Worm (Caenorhabditis elegans) whole organism, L4 larva: ENCODE results near the gene fzy-1.
A peak's percentile ranks its signal among the peaks of the same experiment; 100 is the strongest.

Experiments used
- F26F4.8 ChIP-seq: fragments of 200-800 bp; sonication (Bioruptor generic); conservative IDR thresholded peaks from 2 replicates; pipeline ENCODE4 v1.3.6; 2022; ENCODE audit warnings: missing genetic modification characterization, missing compliant biosample characterization
- T20F7.1 ChIP-seq: fragments of 200-800 bp; sonication (Bioruptor generic); optimal IDR thresholded peaks from 2 replicates; lab custom pipeline; 2018; ENCODE audit warnings: mild to moderate bottlenecking, missing genetic modification characterization, missing compliant biosample characterization
- Y48G9A.11 ChIP-seq: fragments of 200-800 bp; sonication (Bioruptor generic); IDR thresholded peaks from 2 replicates; pipeline ENCODE4 v1.3.6; 2022; ENCODE audit warnings: missing genetic modification reagents, missing genetic modification characterization, missing compliant biosample characterization
- ZK337.2 ChIP-seq: fragments of 200-800 bp; sonication (Bioruptor generic); IDR thresholded peaks from 2 replicates; pipeline ENCODE4 v1.3.6; 2022; ENCODE audit warnings: missing genetic modification reagents, missing genetic modification characterization, missing compliant biosample characterization
- aha-1 ChIP-seq: fragments of 150-350 bp; peaks from one replicate; lab custom pipeline; 2014; ENCODE audit warnings: missing biosample characterization, missing genetic modification characterization
- ama-1 ChIP-seq: fragments of 150-350 bp; optimal IDR thresholded peaks from 2 replicates; lab custom pipeline; 2014; ENCODE audit warnings: inconsistent platforms, mixed read lengths
- attf-4 ChIP-seq: sonication (generic microtip); optimal IDR thresholded peaks from 3 replicates; lab custom pipeline; 2017; ENCODE audit warnings: missing biosample characterization, missing genetic modification characterization
- ceh-32 ChIP-seq: sonication (generic microtip); optimal IDR thresholded peaks from 2 replicates; lab custom pipeline; 2016; ENCODE audit warnings: mild to moderate bottlenecking, missing genetic modification characterization, missing compliant biosample characterization; ENCODE audit not compliant: poor library complexity
- cey-2 ChIP-seq: sonication (generic microtip); optimal IDR thresholded peaks from 3 replicates; lab custom pipeline; 2017; ENCODE audit warnings: missing genetic modification characterization, mild to moderate bottlenecking, missing compliant biosample characterization, antibody characterized with exemption, borderline replicate concordance; ENCODE audit not compliant: insufficient read depth
- daf-19 ChIP-seq: fragments of 200-800 bp; sonication (Bioruptor generic); conservative IDR thresholded peaks from 2 replicates; pipeline ENCODE4 v1.3.6; 2022; ENCODE audit warnings: missing genetic modification characterization, missing compliant biosample characterization
- fkh-10 ChIP-seq: fragments of 150-350 bp; optimal IDR thresholded peaks from 2 replicates; lab custom pipeline; 2014; ENCODE audit warnings: missing biosample characterization, missing genetic modification reagents, missing genetic modification characterization
- hlh-11 ChIP-seq: fragments of 200-800 bp; sonication (Bioruptor generic); optimal IDR thresholded peaks from 2 replicates; lab custom pipeline; 2018; ENCODE audit warnings: mild to moderate bottlenecking, missing genetic modification characterization, missing compliant biosample characterization
- hlh-30 ChIP-seq: sonication (generic microtip); optimal IDR thresholded peaks from 2 replicates; lab custom pipeline; 2017; ENCODE audit warnings: antibody characterized with exemption, mild to moderate bottlenecking, missing genetic modification characterization, missing compliant biosample characterization; ENCODE audit not compliant: insufficient read depth
- hmg-1.1 ChIP-seq: fragments of 200-800 bp; sonication (Bioruptor generic); IDR thresholded peaks from 2 replicates; pipeline ENCODE4 v1.3.6; 2022; ENCODE audit warnings: missing genetic modification reagents, missing genetic modification characterization, missing compliant biosample characterization
- lin-1 ChIP-seq: fragments of 200-800 bp; sonication (Bioruptor generic); IDR thresholded peaks from 2 replicates; pipeline ENCODE4 v1.3.6; 2022; ENCODE audit warnings: missing genetic modification reagents, missing genetic modification characterization, missing compliant biosample characterization
- lin-38 ChIP-seq: fragments of 200-800 bp; sonication (Bioruptor generic); IDR thresholded peaks from 2 replicates; pipeline ENCODE4 v1.3.6; 2022; ENCODE audit warnings: missing genetic modification reagents, missing genetic modification characterization, missing compliant biosample characterization
- lir-3 ChIP-seq: sonication (generic microtip); optimal IDR thresholded peaks from 2 replicates; lab custom pipeline; 2016; ENCODE audit warnings: mild to moderate bottlenecking, missing genetic modification characterization, missing compliant biosample characterization
- lsy-2 ChIP-seq, 2 experiments: fragments of 150-350 bp in 1 of 2; sonication (generic microtip) in 1 of 2; optimal IDR thresholded peaks; 2 replicates each; lab custom pipeline; 2014 to 2017; ENCODE audit warnings: missing biosample characterization in 2 of 2, missing genetic modification characterization in 2 of 2
- madf-5 ChIP-seq, 2 experiments: fragments of 200-800 bp; sonication (Bioruptor generic); IDR thresholded peaks; 2 replicates each; pipeline ENCODE4 v1.3.6; 2022; ENCODE audit warnings: missing compliant biosample characterization in 2 of 2, missing genetic modification characterization in 2 of 2
- mdt-29 ChIP-seq: fragments of 200-800 bp; sonication (Bioruptor generic); IDR thresholded peaks from 2 replicates; pipeline ENCODE4 v1.3.6; 2022; ENCODE audit warnings: missing genetic modification reagents, missing genetic modification characterization, missing compliant biosample characterization
- mep-1 ChIP-seq: fragments of 150-350 bp; sonication (generic microtip); optimal IDR thresholded peaks from 3 replicates; lab custom pipeline; 2014; ENCODE audit warnings: missing biosample characterization, missing genetic modification characterization
- mes-2 ChIP-seq: sonication (generic microtip); optimal IDR thresholded peaks from 2 replicates; lab custom pipeline; 2016; ENCODE audit warnings: missing genotype, mild to moderate bottlenecking, missing genetic modification characterization, missing compliant biosample characterization; ENCODE audit not compliant: poor library complexity, severe bottlenecking
- nhr-102 ChIP-seq: sonication (generic microtip); optimal IDR thresholded peaks from 2 replicates; lab custom pipeline; 2016; ENCODE audit warnings: mild to moderate bottlenecking, missing genetic modification characterization, moderate library complexity, missing compliant biosample characterization
- nhr-11 ChIP-seq: fragments of 150-350 bp; optimal IDR thresholded peaks from 2 replicates; lab custom pipeline; 2014; ENCODE audit warnings: missing biosample characterization, missing genetic modification characterization
- nhr-111 ChIP-seq: fragments of 200-800 bp; sonication (Bioruptor generic); optimal IDR thresholded peaks from 2 replicates; lab custom pipeline; 2018; ENCODE audit warnings: mild to moderate bottlenecking, missing genetic modification characterization, missing compliant biosample characterization
- nhr-237 ChIP-seq: sonication (generic microtip); optimal IDR thresholded peaks from 2 replicates; lab custom pipeline; 2017; ENCODE audit warnings: missing biosample characterization, missing genetic modification characterization
- nhr-28 ChIP-seq: fragments of 150-350 bp; optimal IDR thresholded peaks from 2 replicates; lab custom pipeline; 2014; ENCODE audit warnings: missing biosample characterization, missing genetic modification characterization
- php-3 ChIP-seq: fragments of 200-800 bp; sonication (Bioruptor generic); IDR thresholded peaks from 2 replicates; pipeline ENCODE4 v1.3.6; 2022; ENCODE audit warnings: missing genetic modification reagents, missing genetic modification characterization, missing compliant biosample characterization
- snpc-1.2 ChIP-seq: fragments of 200-800 bp; sonication (Bioruptor generic); IDR thresholded peaks from 2 replicates; pipeline ENCODE4 v1.3.6; 2022; ENCODE audit warnings: missing genetic modification reagents, missing genetic modification characterization, missing compliant biosample characterization
- tra-1 ChIP-seq: fragments of 200-800 bp; sonication (Bioruptor generic); IDR thresholded peaks from 2 replicates; pipeline ENCODE4 v1.3.6; 2022; ENCODE audit warnings: missing genetic modification reagents, missing genetic modification characterization, missing compliant biosample characterization
- unc-39 ChIP-seq: sonication (generic microtip); optimal IDR thresholded peaks from 2 replicates; lab custom pipeline; 2017; ENCODE audit warnings: missing biosample characterization, missing genetic modification characterization
- unc-62 ChIP-seq, 3 experiments: fragments of 150-350 bp in 1 of 3; sonication (generic microtip); optimal IDR thresholded peaks in 2 of 3; peaks in 1 of 3; 1 replicate in 1 of 3; 2 replicates in 2 of 3; lab custom pipeline; 2014 to 2017; ENCODE audit warnings: missing biosample characterization in 3 of 3, missing genetic modification characterization in 3 of 3, missing genetic modification reagents in 3 of 3, missing genotype in 1 of 3
- vab-7 ChIP-seq: fragments of 200-800 bp; sonication (Bioruptor generic); IDR thresholded peaks from 2 replicates; pipeline ENCODE4 v1.3.6; 2022; ENCODE audit warnings: missing genetic modification reagents, missing genetic modification characterization, missing compliant biosample characterization
- zip-11 ChIP-seq: fragments of 200-800 bp; sonication (Bioruptor generic); IDR thresholded peaks from 2 replicates; pipeline ENCODE4 v1.3.6; 2022; ENCODE audit warnings: missing genetic modification characterization, missing compliant biosample characterization
- ztf-11 ChIP-seq: fragments of 150-350 bp; optimal IDR thresholded peaks from 2 replicates; lab custom pipeline; 2014; ENCODE audit warnings: missing biosample characterization, missing genetic modification characterization
- ztf-7 ChIP-seq: fragments of 150-350 bp; optimal IDR thresholded peaks from 2 replicates; lab custom pipeline; 2014; ENCODE audit warnings: missing biosample characterization, missing genetic modification characterization

fzy-1 gene

ce11 chrII:5460911-5461310 is 39.7 kb upstream of the fzy-1 start (continued):
- no peak for TF ChIP-seq Y48G9A.11
- no peak for TF ChIP-seq zip-11 (GFP tag; lab: Robert Waterston, UW)
- TF ChIP-seq tra-1 (GFP tag; lab: Robert Waterston, UW), result no peak
- no peak for TF ChIP-seq cey-2
- TF ChIP-seq nhr-237 (tag; lab: Kevin White, UChicago), result no peak
- TF ChIP-seq hlh-11 (tag; lab: Kevin White, UChicago), result peak; percentile 64
- TF ChIP-seq mes-2 (tag; lab: Kevin White, UChicago), result peak; percentile 45
- TF ChIP-seq ztf-7 (tag; lab: Kevin White, UChicago), result no peak
- no peak for TF ChIP-seq lir-3 (tag; lab: Kevin White, UChicago)
- no peak for TF ChIP-seq snpc-1.2 (GFP tag; lab: Robert Waterston, UW)
- no peak for TF ChIP-seq lin-1 (GFP tag; lab: Robert Waterston, UW)
- no peak for TF ChIP-seq attf-4 (tag; lab: Kevin White, UChicago)
- no peak for TF ChIP-seq ztf-11 (tag; lab: Kevin White, UChicago)
- no peak for TF ChIP-seq unc-39
- TF ChIP-seq madf-5 (GFP tag; IDR thresholded peaks at IDR 0.05; lab: Robert Waterston, UW), result no peak

ce11 chrII:5463692-5464300 is 36.8 kb upstream of the fzy-1 start:
- TF ChIP-seq nhr-11 (tag; lab: Kevin White, UChicago), result peak; percentile 21
- 0 out of 2 replicates have a peak, but pooled peaks have one; percentile 32 for TF ChIP-seq hmg-1.1 (GFP tag; lab: Robert Waterston, UW)
- no peak for TF ChIP-seq unc-39
- TF ChIP-seq nhr-28 (tag; lab: Kevin White, UChicago), result peak; percentile 48
- TF ChIP-seq unc-62 (GFP tag; optimal IDR thresholded peaks at IDR 0.05 in 1 of 2; lab: Kevin White, UChicago), result peak in 1 of 2 experiments; percentile 56
- no peak for TF ChIP-seq unc-62 (tag; optimal IDR thresholded peaks at IDR 0.05; lab: Kevin White, UChicago)
- TF ChIP-seq fkh-10 (GFP tag; lab: Kevin White, UChicago), result no peak
- TF ChIP-seq ama-1 (lab: Kevin White, UChicago), result no peak
- peak in 1 of 2 experiments; percentile 10 for TF ChIP-seq lsy-2 (tag; optimal IDR thresholded peaks at IDR 0.05; lab: Kevin White, UChicago)
- TF ChIP-seq hlh-30 (tag; lab: Kevin White, UChicago), result peak; percentile 10
- TF ChIP-seq hlh-11 (tag; lab: Kevin White, UChicago), result peak; percentile 40
- TF ChIP-seq mep-1, result peak; percentile 13

- no peak for TF ChIP-seq T20F7.1 (GFP tag; lab: Kevin White, UChicago)
- TF ChIP-seq nhr-102 (tag; lab: Kevin White, UChicago), result no peak
- no peak for TF ChIP-seq nhr-111 (GFP tag; lab: Kevin White, UChicago)
- no peak for TF ChIP-seq ZK337.2 (GFP tag; lab: Robert Waterston, UW)
- TF ChIP-seq lin-38 (GFP tag; lab: Robert Waterston, UW), result peak; percentile 33; the same call in 1 of the 2 replicates
- TF ChIP-seq daf-19 (GFP tag; lab: Robert Waterston, UW), result 0 out of 2 replicates have a peak, but pooled peaks have one; percentile 36
- peak in 1 of 2 experiments; percentile 29 for TF ChIP-seq unc-62 (GFP tag; optimal IDR thresholded peaks at IDR 0.05 in 1 of 2; lab: Kevin White, UChicago)
- no peak for TF ChIP-seq unc-62 (tag; optimal IDR thresholded peaks at IDR 0.05; lab: Kevin White, UChicago)
- no peak for TF ChIP-seq F26F4.8 (GFP tag; lab: Robert Waterston, UW)
- TF ChIP-seq vab-7, result no peak
- TF ChIP-seq php-3 (GFP tag; lab: Robert Waterston, UW), result 0 out of 2 replicates have a peak, but pooled peaks have one; percentile 32
- no peak for TF ChIP-seq mdt-29 (GFP tag; lab: Robert Waterston, UW)
- no peak for TF ChIP-seq aha-1 (tag; lab: Kevin White, UChicago)
- no peak for TF ChIP-seq ceh-32 (tag; lab: Kevin White, UChicago)
These were observed 34.7 kb upstream of the fzy-1 start, which contains the start of gene clr-1 for ce11 chrII:5465729-5466408. Gene clr-1 (plus strand): TSS chrII:5466358.
